Worm (Caenorhabditis elegans) whole organism, late embryonic: ENCODE data around the gene cpsf-1.
"Not testable (repeated sequence)": the region's sequence is repeated elsewhere in the genome, so short reads cannot be mapped to it uniquely, and the experiment has no call there.

ENCODE experiments used
- C08G9.2 ChIP-seq: sonication (generic microtip); optimal IDR thresholded peaks from 2 replicates; lab custom pipeline; 2016; ENCODE audit warnings: mild to moderate bottlenecking, missing genetic modification characterization, moderate library complexity, missing compliant biosample characterization
- K02D7.2 ChIP-seq: sonication (generic microtip); optimal IDR thresholded peaks from 2 replicates; lab custom pipeline; 2017; ENCODE audit warnings: mild to moderate bottlenecking, missing genetic modification characterization, missing compliant biosample characterization
- T23F11.4 ChIP-seq: fragments of 200-800 bp; sonication (Bioruptor generic); optimal IDR thresholded peaks from 2 replicates; lab custom pipeline; 2018; ENCODE audit warnings: mild to moderate bottlenecking, missing genetic modification characterization, missing compliant biosample characterization
- ama-1 ChIP-seq: fragments of 150-350 bp; optimal IDR thresholded peaks from 2 replicates; lab custom pipeline; 2014
- ceh-14 ChIP-seq: sonication (generic microtip); optimal IDR thresholded peaks from 2 replicates; lab custom pipeline; 2016; ENCODE audit warnings: missing genotype, missing genetic modification characterization, missing compliant biosample characterization
- ceh-18 ChIP-seq: sonication (generic microtip); optimal IDR thresholded peaks from 2 replicates; lab custom pipeline; 2016; ENCODE audit warnings: missing genetic modification characterization, missing compliant biosample characterization
- ceh-19 ChIP-seq: fragments of 200-800 bp; sonication (Bioruptor generic); optimal IDR thresholded peaks from 2 replicates; lab custom pipeline; 2018; ENCODE audit warnings: mild to moderate bottlenecking, missing genetic modification characterization, missing compliant biosample characterization
- ceh-2 ChIP-seq: sonication (generic microtip); optimal IDR thresholded peaks from 2 replicates; lab custom pipeline; 2016; ENCODE audit warnings: missing genotype, missing genetic modification characterization, missing compliant biosample characterization
- ceh-22 ChIP-seq: sonication (generic microtip); optimal IDR thresholded peaks from 2 replicates; lab custom pipeline; 2017; ENCODE audit warnings: missing biosample characterization, missing genetic modification characterization
- ceh-24 ChIP-seq: sonication (generic microtip); optimal IDR thresholded peaks from 2 replicates; lab custom pipeline; 2016; ENCODE audit warnings: mild to moderate bottlenecking, missing genetic modification characterization, missing compliant biosample characterization
- ceh-30 ChIP-seq: fragments of 150-350 bp; optimal IDR thresholded peaks from 2 replicates; lab custom pipeline; 2014; ENCODE audit warnings: missing biosample characterization, missing genetic modification characterization
- ceh-31 ChIP-seq: sonication (generic microtip); optimal IDR thresholded peaks from 2 replicates; lab custom pipeline; 2016; ENCODE audit warnings: missing genetic modification characterization, missing compliant biosample characterization
- ceh-34 ChIP-seq: sonication (generic microtip); optimal IDR thresholded peaks from 2 replicates; lab custom pipeline; 2016; ENCODE audit warnings: mild to moderate bottlenecking, missing genetic modification characterization, missing compliant biosample characterization
- ceh-48 ChIP-seq: sonication (generic microtip); optimal IDR thresholded peaks from 2 replicates; lab custom pipeline; 2016; ENCODE audit warnings: missing genetic modification characterization, inconsistent platforms, missing compliant biosample characterization
- ceh-9 ChIP-seq: sonication (generic microtip); optimal IDR thresholded peaks from 2 replicates; lab custom pipeline; 2016; ENCODE audit warnings: mild to moderate bottlenecking, missing genetic modification characterization, inconsistent platforms, missing compliant biosample characterization
- che-1 ChIP-seq: sonication (generic microtip); optimal IDR thresholded peaks from 2 replicates; lab custom pipeline; 2016; ENCODE audit warnings: mild to moderate bottlenecking, missing genetic modification characterization, missing compliant biosample characterization
- dmd-4 ChIP-seq: sonication (generic microtip); optimal IDR thresholded peaks from 2 replicates; lab custom pipeline; 2016; ENCODE audit warnings: borderline replicate concordance, missing genetic modification characterization, missing compliant biosample characterization
- elt-4 ChIP-seq: sonication (generic microtip); optimal IDR thresholded peaks from 2 replicates; lab custom pipeline; 2016; ENCODE audit warnings: missing genetic modification characterization, missing compliant biosample characterization
- eyg-1 ChIP-seq: sonication (generic microtip); optimal IDR thresholded peaks from 2 replicates; lab custom pipeline; 2016; ENCODE audit warnings: missing genotype, missing genetic modification characterization, missing compliant biosample characterization
- fax-1 ChIP-seq: sonication (generic microtip); optimal IDR thresholded peaks from 2 replicates; lab custom pipeline; 2016; ENCODE audit warnings: missing genotype, missing genetic modification characterization, missing compliant biosample characterization
- fkh-10 ChIP-seq: fragments of 150-350 bp; optimal IDR thresholded peaks from 2 replicates; lab custom pipeline; 2014; ENCODE audit warnings: missing biosample characterization, missing genetic modification reagents, missing genetic modification characterization
- hlh-15 ChIP-seq: sonication (generic microtip); optimal IDR thresholded peaks from 2 replicates; lab custom pipeline; 2016; ENCODE audit warnings: missing genetic modification characterization, missing compliant biosample characterization
- hlh-6 ChIP-seq: sonication (generic microtip); optimal IDR thresholded peaks from 2 replicates; lab custom pipeline; 2016; ENCODE audit warnings: missing genotype, missing genetic modification characterization, missing compliant biosample characterization
- hlh-8 ChIP-seq: sonication (generic microtip); optimal IDR thresholded peaks from 2 replicates; lab custom pipeline; 2016; ENCODE audit warnings: missing genotype, missing genetic modification characterization, missing compliant biosample characterization
- lin-11 ChIP-seq: fragments of 200-800 bp; sonication (Bioruptor generic); optimal IDR thresholded peaks from 2 replicates; lab custom pipeline; 2018; ENCODE audit warnings: mild to moderate bottlenecking, missing genetic modification characterization, missing compliant biosample characterization
- madf-2 ChIP-seq: sonication (generic microtip); optimal IDR thresholded peaks from 2 replicates; lab custom pipeline; 2017; ENCODE audit warnings: missing genetic modification characterization, missing compliant biosample characterization
- mec-3 ChIP-seq: sonication (generic microtip); optimal IDR thresholded peaks from 2 replicates; lab custom pipeline; 2016; ENCODE audit warnings: borderline replicate concordance, missing genetic modification characterization, missing compliant biosample characterization
- nfya-1 ChIP-seq: sonication (generic microtip); optimal IDR thresholded peaks from 2 replicates; lab custom pipeline; 2017; ENCODE audit warnings: missing genetic modification characterization, mild to moderate bottlenecking, missing compliant biosample characterization, antibody characterized with exemption, moderate library complexity
- nhr-11 ChIP-seq: fragments of 150-350 bp; optimal IDR thresholded peaks from 2 replicates; lab custom pipeline; 2014; ENCODE audit warnings: missing biosample characterization, missing genetic modification characterization
- nhr-232 ChIP-seq: sonication (generic microtip); optimal IDR thresholded peaks from 2 replicates; lab custom pipeline; 2016; ENCODE audit warnings: missing genetic modification characterization, missing compliant biosample characterization
- pag-3 ChIP-seq: sonication (generic microtip); optimal IDR thresholded peaks from 2 replicates; lab custom pipeline; 2016; ENCODE audit warnings: missing compliant biosample characterization, missing genetic modification characterization, borderline replicate concordance
- pha-2 ChIP-seq: sonication (generic microtip); optimal IDR thresholded peaks from 2 replicates; lab custom pipeline; 2017; ENCODE audit warnings: mild to moderate bottlenecking, missing genetic modification characterization, missing compliant biosample characterization
- pha-4 ChIP-seq: fragments of 150-350 bp; optimal IDR thresholded peaks from 2 replicates; lab custom pipeline; 2018; ENCODE audit warnings: missing biosample characterization, missing genetic modification reagents, missing genetic modification characterization
- pqm-1 ChIP-seq: sonication (generic microtip); optimal IDR thresholded peaks from 2 replicates; lab custom pipeline; 2016; ENCODE audit warnings: missing genetic modification characterization, missing compliant biosample characterization
- rnt-1 ChIP-seq: sonication (generic microtip); optimal IDR thresholded peaks from 2 replicates; lab custom pipeline; 2016; ENCODE audit warnings: missing genetic modification characterization, missing compliant biosample characterization
- sdc-2 ChIP-seq: sonication (generic microtip); optimal IDR thresholded peaks from 2 replicates; lab custom pipeline; 2016; ENCODE audit warnings: missing genotype, missing genetic modification characterization, missing compliant biosample characterization
- sox-2 ChIP-seq: fragments of 200-800 bp; sonication (Bioruptor generic); IDR thresholded peaks from 2 replicates; pipeline ENCODE4 v1.3.6; 2022; ENCODE audit warnings: missing genetic modification reagents, missing genetic modification characterization, missing compliant biosample characterization
- sox-4 ChIP-seq: sonication (generic microtip); optimal IDR thresholded peaks from 2 replicates; lab custom pipeline; 2017; ENCODE audit warnings: mild to moderate bottlenecking, missing genetic modification characterization, inconsistent platforms, missing compliant biosample characterization
- syd-9 ChIP-seq: sonication (generic microtip); optimal IDR thresholded peaks from 2 replicates; lab custom pipeline; 2016; ENCODE audit warnings: mild to moderate bottlenecking, missing genetic modification characterization, moderate library complexity, missing compliant biosample characterization
- tbx-2 ChIP-seq: sonication (generic microtip); optimal IDR thresholded peaks from 2 replicates; lab custom pipeline; 2016; ENCODE audit warnings: missing genetic modification characterization, missing compliant biosample characterization
- ttx-3 ChIP-seq: sonication (generic microtip); optimal IDR thresholded peaks from 2 replicates; lab custom pipeline; 2016; ENCODE audit warnings: missing genetic modification reagents, missing genetic modification characterization, missing compliant biosample characterization
- unc-3 ChIP-seq, 2 experiments: fragments of 200-800 bp in 1 of 2; sonication (Bioruptor generic) in 1 of 2; sonication (generic microtip) in 1 of 2; conservative IDR thresholded peaks in 1 of 2; optimal IDR thresholded peaks in 1 of 2; 2 replicates each; pipeline versions ENCODE4 v1.3.6 to Lab custom; 2016 to 2022; ENCODE audit warnings: missing compliant biosample characterization in 2 of 2, missing genetic modification characterization in 2 of 2, missing genetic modification reagents in 1 of 2
- unc-42 ChIP-seq: sonication (generic microtip); optimal IDR thresholded peaks from 2 replicates; lab custom pipeline; 2016; ENCODE audit warnings: missing genotype, missing genetic modification characterization, missing compliant biosample characterization
- unc-55 ChIP-seq: sonication (generic microtip); optimal IDR thresholded peaks from 2 replicates; lab custom pipeline; 2017; ENCODE audit warnings: missing biosample characterization, missing genetic modification reagents, missing genetic modification characterization
- unc-86 ChIP-seq: sonication (generic microtip); optimal IDR thresholded peaks from 2 replicates; lab custom pipeline; 2016; ENCODE audit warnings: missing genetic modification characterization, missing compliant biosample characterization
- zip-5 ChIP-seq: sonication (generic microtip); optimal IDR thresholded peaks from 2 replicates; lab custom pipeline; 2016; ENCODE audit warnings: missing genetic modification characterization, missing compliant biosample characterization

cpsf-1 gene

DNA sequence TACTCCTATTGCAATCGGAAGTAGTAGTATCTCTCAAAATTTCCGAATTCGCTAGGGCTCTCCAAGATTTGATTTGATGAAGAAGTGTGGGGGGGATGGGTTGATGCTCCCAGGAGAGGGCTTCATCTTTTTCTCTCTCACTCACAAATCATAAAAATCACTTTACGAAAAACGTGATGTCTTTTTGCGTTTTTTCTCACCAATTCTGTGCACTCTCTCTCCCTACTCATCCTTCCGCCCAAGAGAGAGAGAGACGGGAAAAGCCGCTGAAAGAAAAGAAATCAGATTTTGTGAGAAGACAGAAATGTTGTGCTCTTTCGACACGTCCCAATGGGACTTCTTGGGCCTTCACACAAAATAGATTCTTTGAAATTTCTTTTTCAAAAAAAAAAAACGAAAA, 20.8 kb upstream of the cpsf-1 start:
- TF ChIP-seq lin-11 (tag; lab: Kevin White, UChicago) (no peak), zip-5 (tag; lab: Kevin White, UChicago) (no peak), sox-2 (GFP tag; lab: Robert Waterston, UW) (no peak), pqm-1 (tag; lab: Kevin White, UChicago) (no peak), elt-4 (tag; lab: Kevin White, UChicago) (no peak), ceh-22 (tag; lab: Kevin White, UChicago) (no peak), C08G9.2 (tag; lab: Kevin White, UChicago) (no peak), unc-55 (GFP tag; lab: Kevin White, UChicago) (no peak), ttx-3 (tag; lab: Kevin White, UChicago) (no peak), ceh-14 (no peak), ceh-19 (no peak), K02D7.2 (tag; lab: Kevin White, UChicago) (no peak), unc-42 (tag; lab: Kevin White, UChicago) (peak; percentile 98), madf-2 (tag; lab: Kevin White, UChicago) (no peak), ama-1 (lab: Kevin White, UChicago) (no peak), ceh-2 (tag; lab: Kevin White, UChicago) (no peak), hlh-6 (no peak), pag-3 (tag; lab: Kevin White, UChicago) (no peak), fkh-10 (GFP tag; lab: Kevin White, UChicago) (peak; percentile 18), ceh-18 (tag; lab: Kevin White, UChicago) (peak; percentile 34), ceh-24 (tag; lab: Kevin White, UChicago) (no peak)

DNA sequence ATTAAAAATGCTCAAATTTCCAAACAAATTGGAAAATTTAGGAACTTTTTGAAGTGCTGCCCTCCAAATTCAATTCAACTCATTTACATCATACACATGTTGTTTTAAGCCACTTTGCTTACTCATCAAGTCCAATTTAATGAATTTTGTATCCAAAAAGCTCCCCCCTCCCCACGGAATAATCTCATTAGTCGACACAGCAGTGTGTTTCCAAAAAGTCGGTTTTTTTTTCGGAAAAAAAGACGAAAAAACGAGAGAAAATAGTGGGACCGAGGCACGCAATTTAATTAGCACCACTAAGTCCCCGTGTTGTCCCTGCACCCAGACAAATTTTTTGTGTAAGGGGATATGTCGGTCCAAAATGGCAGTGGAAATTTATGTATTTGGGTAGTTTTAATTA, 19.5 kb upstream of the cpsf-1 start:
- TF ChIP-seq mec-3 (tag; lab: Kevin White, UChicago) (no peak), ceh-31 (peak; percentile 53), ceh-14 (peak; percentile 81), unc-42 (tag; lab: Kevin White, UChicago) (peak; percentile 99), T23F11.4 (GFP tag; lab: Kevin White, UChicago) (no peak), eyg-1 (no peak)

DNA sequence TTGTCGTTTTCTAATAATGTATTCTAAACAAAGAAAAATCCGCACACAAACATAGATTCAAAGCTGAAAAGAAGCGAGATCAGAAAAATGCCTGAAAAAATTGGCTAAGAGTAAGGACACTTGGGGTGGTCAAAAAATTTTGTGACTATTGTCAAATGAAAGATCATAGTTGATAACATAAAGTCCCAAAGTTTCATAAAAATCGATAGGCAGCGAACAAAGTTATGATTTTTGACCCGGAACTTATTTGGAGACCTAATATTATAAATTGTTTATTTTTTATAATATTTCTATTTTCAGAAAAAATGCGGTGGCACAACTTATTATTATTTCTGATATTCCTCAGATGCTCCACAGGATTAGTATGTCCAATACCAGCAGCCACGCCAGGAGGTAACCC, 18.4 kb upstream of the cpsf-1 start, which contains the start of gene R05C11.4:
Gene R05C11.4 (plus strand): TSS at position 301 of the 400 bp plus-strand sequence.
- TF ChIP-seq ceh-24, hlh-8, nhr-11 (tag; lab: Kevin White, UChicago): not testable (repeated sequence)

DNA sequence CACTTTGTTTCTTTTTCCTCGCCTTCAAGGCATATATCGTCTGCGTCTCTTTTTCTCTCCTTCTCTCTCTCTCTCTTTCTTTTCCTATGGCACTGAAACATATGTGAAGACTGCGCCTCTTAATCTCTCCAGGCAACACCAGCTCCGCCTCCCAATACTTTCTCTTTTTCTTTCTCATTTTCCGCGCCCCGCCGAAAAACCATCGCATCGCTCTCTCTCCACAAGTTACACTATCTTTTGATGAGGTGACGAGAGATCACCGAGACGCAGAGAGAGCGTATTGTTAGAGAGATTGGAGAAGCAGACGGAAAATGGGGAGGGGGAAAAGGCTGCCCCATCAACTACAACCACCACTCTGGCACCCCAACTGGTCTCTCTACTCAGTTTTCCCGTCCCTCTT, 16.0 kb upstream of the cpsf-1 start:
- TF ChIP-seq hlh-15 (tag; lab: Kevin White, UChicago) (no peak), K02D7.2 (tag; lab: Kevin White, UChicago) (no peak), nhr-11 (tag; lab: Kevin White, UChicago) (no peak), ceh-30 (tag; lab: Kevin White, UChicago) (peak; percentile 40), rnt-1 (tag; lab: Kevin White, UChicago) (peak; percentile 70), nfya-1 (tag; lab: Kevin White, UChicago) (peak; percentile 87), lin-11 (tag; lab: Kevin White, UChicago) (peak; percentile 2), ceh-18 (tag; lab: Kevin White, UChicago) (peak; percentile 91), ceh-34 (tag; lab: Kevin White, UChicago) (peak; percentile 78), madf-2 (tag; lab: Kevin White, UChicago) (peak; percentile 17), ceh-14 (peak; percentile 93), unc-86 (peak; percentile 46), fax-1 (tag; lab: Kevin White, UChicago) (no peak), pha-2 (tag; lab: Kevin White, UChicago) (peak; percentile 34), ceh-9 (no peak), sox-4 (tag; lab: Kevin White, UChicago) (no peak), unc-42 (tag; lab: Kevin White, UChicago) (peak; percentile 79), sdc-2 (tag; lab: Kevin White, UChicago) (peak; percentile 30), unc-3 (GFP tag; conservative IDR thresholded peaks at IDR 0.05; lab: Robert Waterston, UW) (no peak), unc-3 (tag; optimal IDR thresholded peaks at IDR 0.05; lab: Kevin White, UChicago) (peak; percentile 31), che-1 (peak; percentile 11), nhr-232 (tag; lab: Kevin White, UChicago) (no peak), pha-4 (no peak), dmd-4 (tag; lab: Kevin White, UChicago) (peak; percentile 65), tbx-2 (tag; lab: Kevin White, UChicago) (peak; percentile 69), unc-55 (GFP tag; lab: Kevin White, UChicago) (peak; percentile 91), syd-9 (tag; lab: Kevin White, UChicago) (peak; percentile 23), hlh-8 (tag; lab: Kevin White, UChicago) (peak; percentile 74), ceh-48 (tag; lab: Kevin White, UChicago) (peak; percentile 17), C08G9.2 (tag; lab: Kevin White, UChicago) (no peak)
